Worm (Caenorhabditis elegans): ENCODE results near the gene F52E1.2.

Gene F52E1.2

ce11 chrV:8387056-8387455 lies 23.3 kb upstream of the F52E1.2 start, which contains the start of gene gcy-7:
gcy-7 (plus strand) TSS chrV:8387356.
- TF ChIP-seq lin-13 (GFP tag; optimal IDR thresholded peaks at IDR 0.05) (no peak), C16A3.4 (tag; optimal IDR thresholded peaks at IDR 0.05) (no peak), unc-30 (tag; optimal IDR thresholded peaks at IDR 0.05) (no peak), dpl-1 (GFP tag; optimal IDR thresholded peaks at IDR 0.05) (no peak), ces-1 (GFP tag; optimal IDR thresholded peaks at IDR 0.05) (no peak), C34B4.2 (tag; optimal IDR thresholded peaks at IDR 0.05) (no peak), aha-1 (tag; optimal IDR thresholded peaks at IDR 0.05) (no peak), mep-1 (tag; optimal IDR thresholded peaks at IDR 0.05) (no peak), aly-2 (tag; optimal IDR thresholded peaks at IDR 0.05) (no peak), efl-1 (optimal IDR thresholded peaks at IDR 0.05) (no peak), efl-1 (GFP tag; optimal IDR thresholded peaks at IDR 0.05 in 1 of 2) (no peak), C04F5.9 (tag; optimal IDR thresholded peaks at IDR 0.05) (no peak), nhr-84 (tag; optimal IDR thresholded peaks at IDR 0.05) (no peak), tlp-1 (tag; optimal IDR thresholded peaks at IDR 0.05) (no peak), ama-1 (optimal IDR thresholded peaks at IDR 0.05) (no peak)

- TF ChIP-seq dsc-1 (tag; optimal IDR thresholded peaks at IDR 0.05) (no peak), blmp-1 (tag; optimal IDR thresholded peaks at IDR 0.05) (no peak), unc-86 (tag; optimal IDR thresholded peaks at IDR 0.05) (no peak), elt-2 (tag; optimal IDR thresholded peaks at IDR 0.05) (no peak), unc-130 (tag; optimal IDR thresholded peaks at IDR 0.05) (no peak), nhr-47 (tag; optimal IDR thresholded peaks at IDR 0.05) (no peak), mef-2 (tag; optimal IDR thresholded peaks at IDR 0.05) (no peak), lin-39 (tag; optimal IDR thresholded peaks at IDR 0.05) (no peak), swsn-7 (tag; optimal IDR thresholded peaks at IDR 0.05) (no peak), pqm-1 (tag; optimal IDR thresholded peaks at IDR 0.05) (no peak)
Observed at ce11 chrV:8389307-8389706, 21.1 kb upstream of the F52E1.2 start.

- TF ChIP-seq lin-15B (tag; optimal IDR thresholded peaks at IDR 0.05): no peak
- no peak for TF ChIP-seq hlh-17 (GFP tag; optimal IDR thresholded peaks at IDR 0.05; ENCODE audit: borderline replicate concordance)
- no peak for TF ChIP-seq fkh-10 (GFP tag; optimal IDR thresholded peaks at IDR 0.05)
- no peak for TF ChIP-seq sptf-1 (tag; optimal IDR thresholded peaks at IDR 0.05)
- TF ChIP-seq nhr-11 (tag; optimal IDR thresholded peaks at IDR 0.05): no peak
- TF ChIP-seq C04F5.9 (tag; optimal IDR thresholded peaks at IDR 0.05): no peak
- no peak for TF ChIP-seq blmp-1 (tag; optimal IDR thresholded peaks at IDR 0.05)
- no peak for TF ChIP-seq elt-3 (tag; optimal IDR thresholded peaks at IDR 0.05)
- no peak for TF ChIP-seq lin-13 (GFP tag; optimal IDR thresholded peaks at IDR 0.05)
- TF ChIP-seq nhr-84 (tag; optimal IDR thresholded peaks at IDR 0.05): no peak
- no peak for TF ChIP-seq hlh-4 (tag; optimal IDR thresholded peaks at IDR 0.05)
- no peak for TF ChIP-seq mef-2 (tag; optimal IDR thresholded peaks at IDR 0.05)
Observed at ce11 chrV:8394357-8394850, 16.0 kb upstream of the F52E1.2 start, which contains the start of the genes pho-6 and F52E1.3. pho-6 (minus strand) TSS chrV:8394457. F52E1.3 (plus strand) TSS chrV:8394800.

ce11 chrV:8400808-8401207 lies 9.6 kb upstream of the F52E1.2 start:
- TF ChIP-seq ceh-8 (GFP tag; optimal IDR thresholded peaks at IDR 0.05) (no peak), hpl-2 (GFP tag; optimal IDR thresholded peaks at IDR 0.05) (no peak), ceh-88 (GFP tag; IDR thresholded peaks at IDR 0.05) (no peak), ceh-63 (GFP tag; optimal IDR thresholded peaks at IDR 0.05) (no peak), lin-14 (GFP tag; optimal IDR thresholded peaks at IDR 0.05) (no peak), skn-1 (tag; optimal IDR thresholded peaks at IDR 0.05) (no peak), pag-3 (tag; optimal IDR thresholded peaks at IDR 0.05; ENCODE audit: borderline replicate concordance, insufficient read depth) (no peak), ztf-11 (tag; optimal IDR thresholded peaks at IDR 0.05) (no peak), nhr-19 (GFP tag; conservative IDR thresholded peaks at IDR 0.05) (no peak), zag-1 (tag; optimal IDR thresholded peaks at IDR 0.05) (no peak), Y116A8C.19 (tag; optimal IDR thresholded peaks at IDR 0.05; ENCODE audit: borderline replicate concordance) (no peak), ceh-90 (tag; optimal IDR thresholded peaks at IDR 0.05) (no peak), ztf-4 (tag; optimal IDR thresholded peaks at IDR 0.05) (no peak)
